Worm (Caenorhabditis elegans) whole organism, L4 larva: ENCODE results near the gene lron-2.
A peak's percentile ranks its signal among the peaks of the same experiment; 100 is the strongest.

Experiments
- R02D3.7 ChIP-seq: fragments of 150-350 bp; sonication (generic microtip); optimal IDR thresholded peaks from 3 replicates; lab custom pipeline; 2014; ENCODE audit warnings: missing biosample characterization, missing genetic modification characterization
- Y105C5A.15 ChIP-seq: fragments of 200-800 bp; sonication (Bioruptor generic); IDR thresholded peaks from 2 replicates; pipeline ENCODE4 v1.3.6; 2022; ENCODE audit warnings: missing genetic modification characterization, missing compliant biosample characterization
- aly-2 ChIP-seq: sonication (generic microtip); optimal IDR thresholded peaks from 2 replicates; lab custom pipeline; 2018; ENCODE audit warnings: missing biosample characterization, missing genetic modification characterization
- daf-16 ChIP-seq, 3 experiments: sonication (generic microtip); optimal IDR thresholded peaks; 2 replicates each; lab custom pipeline; 2016 to 2017; ENCODE audit warnings: missing genetic modification characterization in 3 of 3, missing genetic modification reagents in 3 of 3, mild to moderate bottlenecking in 2 of 3, missing compliant biosample characterization in 2 of 3, missing biosample characterization in 1 of 3, moderate library complexity in 1 of 3
- dmd-6 ChIP-seq: fragments of 200-800 bp; sonication (Bioruptor generic); IDR thresholded peaks from 2 replicates; pipeline ENCODE4 v1.3.6; 2022; ENCODE audit warnings: missing genetic modification reagents, missing genetic modification characterization, missing compliant biosample characterization
- dve-1 ChIP-seq: sonication (generic microtip); optimal IDR thresholded peaks from 2 replicates; lab custom pipeline; 2017; ENCODE audit warnings: antibody characterized with exemption, mild to moderate bottlenecking, missing genetic modification characterization, missing compliant biosample characterization; ENCODE audit not compliant: insufficient read depth
- egl-43 ChIP-seq: fragments of 200-800 bp; sonication (Bioruptor generic); IDR thresholded peaks from 2 replicates; pipeline ENCODE4 v1.3.6; 2022; ENCODE audit warnings: missing genetic modification reagents, missing genetic modification characterization, missing compliant biosample characterization
- gei-8 ChIP-seq: fragments of 200-800 bp; sonication (Bioruptor generic); optimal IDR thresholded peaks from 2 replicates; lab custom pipeline; 2018; ENCODE audit warnings: mild to moderate bottlenecking, missing genetic modification characterization, missing compliant biosample characterization
- hif-1 ChIP-seq, 2 experiments: sonication (generic microtip); optimal IDR thresholded peaks; 2 replicates each; lab custom pipeline; 2016 to 2017; ENCODE audit warnings: missing compliant biosample characterization in 2 of 2, missing genetic modification characterization in 2 of 2, missing genetic modification reagents in 2 of 2, missing genotype in 2 of 2, mild to moderate bottlenecking in 1 of 2
- hlh-11 ChIP-seq: fragments of 200-800 bp; sonication (Bioruptor generic); optimal IDR thresholded peaks from 2 replicates; lab custom pipeline; 2018; ENCODE audit warnings: mild to moderate bottlenecking, missing genetic modification characterization, missing compliant biosample characterization
- hlh-30 ChIP-seq: sonication (generic microtip); optimal IDR thresholded peaks from 2 replicates; lab custom pipeline; 2017; ENCODE audit warnings: antibody characterized with exemption, mild to moderate bottlenecking, missing genetic modification characterization, missing compliant biosample characterization; ENCODE audit not compliant: insufficient read depth
- lin-1 ChIP-seq: fragments of 200-800 bp; sonication (Bioruptor generic); IDR thresholded peaks from 2 replicates; pipeline ENCODE4 v1.3.6; 2022; ENCODE audit warnings: missing genetic modification reagents, missing genetic modification characterization, missing compliant biosample characterization
- lin-39 ChIP-seq: fragments of 150-350 bp; optimal IDR thresholded peaks from 2 replicates; lab custom pipeline; 2014; ENCODE audit warnings: missing biosample characterization, missing genetic modification reagents, missing genetic modification characterization
- lir-3 ChIP-seq: sonication (generic microtip); optimal IDR thresholded peaks from 2 replicates; lab custom pipeline; 2016; ENCODE audit warnings: mild to moderate bottlenecking, missing genetic modification characterization, missing compliant biosample characterization
- lsy-2 ChIP-seq, 2 experiments: fragments of 150-350 bp in 1 of 2; sonication (generic microtip) in 1 of 2; optimal IDR thresholded peaks; 2 replicates each; lab custom pipeline; 2014 to 2017; ENCODE audit warnings: missing biosample characterization in 2 of 2, missing genetic modification characterization in 2 of 2
- mdt-29 ChIP-seq: fragments of 200-800 bp; sonication (Bioruptor generic); IDR thresholded peaks from 2 replicates; pipeline ENCODE4 v1.3.6; 2022; ENCODE audit warnings: missing genetic modification reagents, missing genetic modification characterization, missing compliant biosample characterization
- mep-1 ChIP-seq: fragments of 150-350 bp; sonication (generic microtip); optimal IDR thresholded peaks from 3 replicates; lab custom pipeline; 2014; ENCODE audit warnings: missing biosample characterization, missing genetic modification characterization
- nhr-102 ChIP-seq: sonication (generic microtip); optimal IDR thresholded peaks from 2 replicates; lab custom pipeline; 2016; ENCODE audit warnings: mild to moderate bottlenecking, missing genetic modification characterization, moderate library complexity, missing compliant biosample characterization
- nhr-11 ChIP-seq: fragments of 150-350 bp; optimal IDR thresholded peaks from 2 replicates; lab custom pipeline; 2014; ENCODE audit warnings: missing biosample characterization, missing genetic modification characterization
- nhr-111 ChIP-seq: fragments of 200-800 bp; sonication (Bioruptor generic); optimal IDR thresholded peaks from 2 replicates; lab custom pipeline; 2018; ENCODE audit warnings: mild to moderate bottlenecking, missing genetic modification characterization, missing compliant biosample characterization
- nhr-237 ChIP-seq: sonication (generic microtip); optimal IDR thresholded peaks from 2 replicates; lab custom pipeline; 2017; ENCODE audit warnings: missing biosample characterization, missing genetic modification characterization
- nhr-28 ChIP-seq: fragments of 150-350 bp; optimal IDR thresholded peaks from 2 replicates; lab custom pipeline; 2014; ENCODE audit warnings: missing biosample characterization, missing genetic modification characterization
- nhr-42 ChIP-seq: fragments of 200-800 bp; sonication (Bioruptor generic); IDR thresholded peaks from 2 replicates; pipeline ENCODE4 v1.3.6; 2022; ENCODE audit warnings: missing genetic modification characterization, missing compliant biosample characterization
- nhr-48 ChIP-seq: sonication (generic microtip); optimal IDR thresholded peaks from 2 replicates; lab custom pipeline; 2016; ENCODE audit warnings: mild to moderate bottlenecking, missing genetic modification characterization, missing compliant biosample characterization
- nhr-6 ChIP-seq: fragments of 150-350 bp; optimal IDR thresholded peaks from 2 replicates; lab custom pipeline; 2014; ENCODE audit warnings: missing biosample characterization, missing genetic modification characterization
- nhr-76 ChIP-seq: fragments of 150-350 bp; optimal IDR thresholded peaks from 2 replicates; lab custom pipeline; 2014; ENCODE audit warnings: missing biosample characterization, missing genetic modification characterization
- nhr-77 ChIP-seq: fragments of 150-350 bp; optimal IDR thresholded peaks from 2 replicates; lab custom pipeline; 2014; ENCODE audit warnings: missing biosample characterization, missing genetic modification characterization
- php-3 ChIP-seq: fragments of 200-800 bp; sonication (Bioruptor generic); IDR thresholded peaks from 2 replicates; pipeline ENCODE4 v1.3.6; 2022; ENCODE audit warnings: missing genetic modification reagents, missing genetic modification characterization, missing compliant biosample characterization
- pqm-1 ChIP-seq: sonication (generic microtip); optimal IDR thresholded peaks from 2 replicates; lab custom pipeline; 2017; ENCODE audit warnings: missing biosample characterization, missing genetic modification characterization
- rbr-2 ChIP-seq: sonication (generic microtip); optimal IDR thresholded peaks from 2 replicates; lab custom pipeline; 2016; ENCODE audit warnings: missing genotype, missing genetic modification characterization, missing compliant biosample characterization
- set-16 ChIP-seq: fragments of 200-800 bp; sonication (Bioruptor generic); IDR thresholded peaks from 2 replicates; pipeline ENCODE4 v1.3.6; 2022; ENCODE audit warnings: missing genetic modification reagents, missing genetic modification characterization, missing compliant biosample characterization
- skn-1 ChIP-seq: fragments of 150-350 bp; optimal IDR thresholded peaks from 2 replicates; lab custom pipeline; 2014; ENCODE audit warnings: missing biosample characterization, missing genetic modification characterization
- spr-3 ChIP-seq: fragments of 200-800 bp; sonication (Bioruptor generic); optimal IDR thresholded peaks from 2 replicates; lab custom pipeline; 2018; ENCODE audit warnings: mild to moderate bottlenecking, missing genetic modification characterization, missing compliant biosample characterization
- tag-97 ChIP-seq: fragments of 200-800 bp; sonication (Bioruptor generic); IDR thresholded peaks from 2 replicates; pipeline ENCODE4 v1.3.6; 2022; ENCODE audit warnings: missing genetic modification characterization, missing compliant biosample characterization
- unc-39 ChIP-seq: sonication (generic microtip); optimal IDR thresholded peaks from 2 replicates; lab custom pipeline; 2017; ENCODE audit warnings: missing biosample characterization, missing genetic modification characterization
- unc-62 ChIP-seq, 3 experiments: fragments of 150-350 bp in 1 of 3; sonication (generic microtip); optimal IDR thresholded peaks in 2 of 3; peaks in 1 of 3; 1 replicate in 1 of 3; 2 replicates in 2 of 3; lab custom pipeline; 2014 to 2017; ENCODE audit warnings: missing biosample characterization in 3 of 3, missing genetic modification characterization in 3 of 3, missing genetic modification reagents in 3 of 3, missing genotype in 1 of 3
- vab-7 ChIP-seq: fragments of 200-800 bp; sonication (Bioruptor generic); IDR thresholded peaks from 2 replicates; pipeline ENCODE4 v1.3.6; 2022; ENCODE audit warnings: missing genetic modification reagents, missing genetic modification characterization, missing compliant biosample characterization
- zag-1 ChIP-seq: fragments of 150-350 bp; optimal IDR thresholded peaks from 2 replicates; lab custom pipeline; 2014; ENCODE audit warnings: missing biosample characterization, missing genetic modification characterization
- zfp-3 ChIP-seq: fragments of 200-800 bp; sonication (Bioruptor generic); conservative IDR thresholded peaks from 2 replicates; pipeline ENCODE4 v1.3.6; 2022; ENCODE audit warnings: missing genetic modification reagents, missing genetic modification characterization, missing compliant biosample characterization
- zip-2 ChIP-seq: fragments of 150-350 bp; optimal IDR thresholded peaks from 2 replicates; lab custom pipeline; 2014; ENCODE audit warnings: missing biosample characterization, missing genetic modification characterization
- ztf-11 ChIP-seq: fragments of 150-350 bp; optimal IDR thresholded peaks from 2 replicates; lab custom pipeline; 2014; ENCODE audit warnings: missing biosample characterization, missing genetic modification characterization

lron-2 gene

ce11 chrV:9261492-9261891, 25.9 kb downstream of the lron-2 start, which contains the start of gene nhr-36:
TSS of gene nhr-36 (minus strand) at chrV:9261592.
- TF ChIP-seq lsy-2 (tag; optimal IDR thresholded peaks at IDR 0.05; lab: Kevin White, UChicago), result no peak
- peak in 1 of 2 experiments; percentile 53 for TF ChIP-seq unc-62 (GFP tag; optimal IDR thresholded peaks at IDR 0.05 in 1 of 2; lab: Kevin White, UChicago)
- TF ChIP-seq unc-62 (tag; optimal IDR thresholded peaks at IDR 0.05; lab: Kevin White, UChicago), result no peak

DNA sequence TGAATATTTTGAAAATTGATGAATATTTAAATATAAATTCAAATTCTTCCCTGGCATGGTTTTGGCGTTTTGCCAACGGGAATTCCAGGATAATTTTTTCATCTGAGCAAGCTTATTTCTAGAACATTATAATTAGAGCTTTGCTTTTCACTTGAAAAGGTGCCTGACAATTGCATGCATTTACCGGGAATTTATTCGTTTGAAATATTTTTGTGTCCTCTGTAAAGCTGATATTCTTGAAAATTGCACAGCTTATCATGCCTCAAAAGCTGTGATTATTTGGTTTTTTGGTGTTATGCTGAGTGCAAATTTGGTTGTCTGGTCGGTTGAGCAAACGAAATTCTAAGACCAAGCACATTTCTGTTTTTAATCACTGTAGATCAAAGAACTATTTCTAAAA, 26.9 kb downstream of the lron-2 start:
- TF ChIP-seq hif-1 (tag; optimal IDR thresholded peaks at IDR 0.05; lab: Kevin White, UChicago) (no peak), nhr-76 (no peak), nhr-11 (peak; percentile 4)

DNA sequence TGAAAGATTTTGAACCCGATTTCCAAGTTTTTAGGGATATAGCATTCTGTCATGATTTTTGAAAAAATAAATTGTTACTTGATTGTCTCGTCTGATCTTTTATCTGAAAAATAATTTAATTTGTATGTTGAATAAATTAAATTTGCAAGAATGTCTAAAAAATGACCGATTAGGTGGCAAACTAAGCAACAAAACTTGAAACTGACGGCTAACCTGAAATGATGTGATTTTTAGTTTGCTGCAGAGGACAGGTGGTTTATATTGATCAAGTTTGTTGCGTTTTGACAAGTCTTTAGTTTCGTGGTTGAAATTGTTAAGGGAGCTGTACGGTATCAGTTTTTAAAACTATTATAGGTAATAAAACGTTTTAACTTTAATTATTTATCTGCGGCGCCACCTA, 29.9 kb downstream of the lron-2 start, which contains the start of gene F07C3.16:
Gene F07C3.16, minus strand, starts transcription at position 101 of the 400 bp plus-strand sequence.
- TF ChIP-seq unc-62 (GFP tag; optimal IDR thresholded peaks at IDR 0.05 in 1 of 2; lab: Kevin White, UChicago) (peak in 1 of 2 experiments; percentile 78), unc-62 (tag; optimal IDR thresholded peaks at IDR 0.05; lab: Kevin White, UChicago) (no peak), pqm-1 (no peak)

ce11 chrV:9255480-9255879, 31.9 kb downstream of the lron-2 start:
- peak; percentile 67 for TF ChIP-seq nhr-6 (tag; lab: Kevin White, UChicago)
- TF ChIP-seq hlh-11 (tag; lab: Kevin White, UChicago), result peak; percentile 82
- no peak for TF ChIP-seq zfp-3 (GFP tag; lab: Robert Waterston, UW)
- peak; percentile 92 for TF ChIP-seq php-3
- peak; percentile 81 for TF ChIP-seq dmd-6 (GFP tag; lab: Robert Waterston, UW)
- peak; percentile 92 for TF ChIP-seq pqm-1
- TF ChIP-seq lin-1, result 0 out of 2 replicates have a peak, but pooled peaks have one; percentile 27
- peak; percentile 80 for TF ChIP-seq nhr-28 (tag; lab: Kevin White, UChicago)
- TF ChIP-seq hlh-30 (tag; lab: Kevin White, UChicago), result peak; percentile 10
- peak; percentile 82 for TF ChIP-seq dve-1 (tag; lab: Kevin White, UChicago)
- no peak for TF ChIP-seq nhr-237 (tag; lab: Kevin White, UChicago)
- no peak for TF ChIP-seq daf-16 (GFP tag; optimal IDR thresholded peaks at IDR 0.05; lab: Kevin White, UChicago)
- peak; percentile 71 for TF ChIP-seq daf-16 (tag; optimal IDR thresholded peaks at IDR 0.05; lab: Kevin White, UChicago)
- TF ChIP-seq mdt-29 (GFP tag; lab: Robert Waterston, UW), result no peak
- TF ChIP-seq mep-1 (tag; lab: Kevin White, UChicago), result peak; percentile 6
- TF ChIP-seq nhr-102, result peak; percentile 66
- peak; percentile 72 for TF ChIP-seq nhr-48 (tag; lab: Kevin White, UChicago)
- peak; percentile 64 for TF ChIP-seq nhr-77 (tag; lab: Kevin White, UChicago)
- TF ChIP-seq hif-1 (tag; optimal IDR thresholded peaks at IDR 0.05; lab: Kevin White, UChicago), result peak in 1 of 2 experiments; percentile 54
- TF ChIP-seq vab-7 (GFP tag; lab: Robert Waterston, UW), result no peak

ce11 chrV:9254012-9254696, 33.2 kb downstream of the lron-2 start, which contains the start of gene F07C3.9:
TSS of gene F07C3.9 (minus strand) at chrV:9254646.
- TF ChIP-seq lin-39 (tag; lab: Kevin White, UChicago), result no peak
- TF ChIP-seq tag-97, result no peak
- TF ChIP-seq egl-43 (GFP tag; lab: Robert Waterston, UW), result no peak
- TF ChIP-seq nhr-111 (GFP tag; lab: Kevin White, UChicago), result no peak
- TF ChIP-seq skn-1 (tag; lab: Kevin White, UChicago), result no peak
- TF ChIP-seq ztf-11 (tag; lab: Kevin White, UChicago), result no peak
- TF ChIP-seq unc-39 (tag; lab: Kevin White, UChicago), result no peak
- peak; percentile 57 for TF ChIP-seq dve-1 (tag; lab: Kevin White, UChicago)
- peak; percentile 81 for TF ChIP-seq php-3
- TF ChIP-seq nhr-28 (tag; lab: Kevin White, UChicago), result peak; percentile 52
- no peak for TF ChIP-seq R02D3.7 (tag; lab: Kevin White, UChicago)
- no peak for TF ChIP-seq rbr-2 (tag; lab: Kevin White, UChicago)
- TF ChIP-seq zip-2 (tag; lab: Kevin White, UChicago), result no peak
- TF ChIP-seq zag-1 (tag; lab: Kevin White, UChicago), result no peak
- TF ChIP-seq daf-16 (GFP tag; optimal IDR thresholded peaks at IDR 0.05; lab: Kevin White, UChicago), result no peak
- TF ChIP-seq daf-16 (tag; optimal IDR thresholded peaks at IDR 0.05; lab: Kevin White, UChicago), result peak; percentile 91
- TF ChIP-seq aly-2 (tag; lab: Kevin White, UChicago), result no peak
- no peak for TF ChIP-seq nhr-42 (GFP tag; lab: Robert Waterston, UW)
- TF ChIP-seq gei-8 (GFP tag; lab: Kevin White, UChicago), result no peak
- no peak for TF ChIP-seq lir-3
- no peak for TF ChIP-seq set-16 (GFP tag; lab: Robert Waterston, UW)
- TF ChIP-seq spr-3, result no peak
- peak; percentile 48 for TF ChIP-seq hlh-11 (tag; lab: Kevin White, UChicago)
- no peak for TF ChIP-seq Y105C5A.15 (GFP tag; lab: Robert Waterston, UW)
